Worm (Caenorhabditis elegans): ENCODE data around the gene T24E12.13.

ce11 chrII:3747405-3747804, 39.8 kb upstream of the T24E12.13 start, which contains the start of gene fbxb-92:
- TF ChIP-seq ceh-82 (tag; optimal IDR thresholded peaks at IDR 0.05) (no peak), nhr-28 (tag; optimal IDR thresholded peaks at IDR 0.05) (no peak), nhr-12 (tag; optimal IDR thresholded peaks at IDR 0.05) (no peak), lin-15B (tag; optimal IDR thresholded peaks at IDR 0.05) (no peak), jun-1 (tag; optimal IDR thresholded peaks at IDR 0.05) (no peak), nhr-76 (tag; optimal IDR thresholded peaks at IDR 0.05) (no peak), ama-1 (optimal IDR thresholded peaks at IDR 0.05) (no peak)

Data from whole organism, L3 larva.